Fruit fly (Drosophila melanogaster) whole organism, pupa: Measurements from ENCODE around the gene Nup43.
A peak's percentile ranks its signal among the peaks of the same experiment; 100 is the strongest.

Experiments used
- CG10348 ChIP-seq: fragments of 200-800 bp; sonication (Bioruptor generic); IDR thresholded peaks from 2 replicates; pipeline ENCODE4 v1.3.6; 2022; ENCODE audit warnings: missing biosample characterization, missing genetic modification characterization
- CG12605 ChIP-seq: fragments of 200-800 bp; sonication (Bioruptor generic); IDR thresholded peaks from 2 replicates; pipeline ENCODE4 v1.3.6; 2022; ENCODE audit warnings: missing biosample characterization, missing genetic modification characterization
- CG13204 ChIP-seq: fragments of 200-800 bp; sonication (Bioruptor generic); optimal IDR thresholded peaks from 2 replicates; lab custom pipeline; 2018; ENCODE audit warnings: missing biosample characterization, mild to moderate bottlenecking, missing genetic modification characterization, moderate library complexity
- CG14655 ChIP-seq: fragments of 200-800 bp; sonication (Bioruptor generic); optimal IDR thresholded peaks from 3 replicates; lab custom pipeline; 2017; ENCODE audit warnings: mild to moderate bottlenecking, missing biosample characterization, missing genetic modification reagents, missing genetic modification characterization
- CG15710 ChIP-seq: fragments of 200-800 bp; sonication (Bioruptor generic); optimal IDR thresholded peaks from 2 replicates; lab custom pipeline; 2018; ENCODE audit warnings: missing biosample characterization, mild to moderate bottlenecking, missing genetic modification characterization, moderate library complexity
- CG17806 ChIP-seq: fragments of 200-800 bp; sonication (Bioruptor generic); optimal IDR thresholded peaks from 2 replicates; lab custom pipeline; 2018; ENCODE audit warnings: missing biosample characterization, mild to moderate bottlenecking, missing genetic modification characterization, moderate library complexity
- CG32121 ChIP-seq: fragments of 200-800 bp; sonication (Bioruptor generic); IDR thresholded peaks from 2 replicates; pipeline ENCODE4 v1.3.6; 2022; ENCODE audit warnings: missing biosample characterization, missing genetic modification characterization
- CG34367 ChIP-seq: fragments of 200-800 bp; sonication (Bioruptor generic); optimal IDR thresholded peaks from 2 replicates; lab custom pipeline; 2018; ENCODE audit warnings: missing biosample characterization, mild to moderate bottlenecking, missing genetic modification characterization
- CG4496 ChIP-seq: fragments of 200-800 bp; sonication (Bioruptor generic); IDR thresholded peaks from 3 replicates; pipeline ENCODE4 v1.3.6; 2022; ENCODE audit warnings: missing biosample characterization, missing genetic modification characterization
- CG8159 ChIP-seq: fragments of 200-800 bp; sonication (Bioruptor generic); optimal IDR thresholded peaks from 3 replicates; lab custom pipeline; 2018; ENCODE audit warnings: missing biosample characterization, mild to moderate bottlenecking, missing genetic modification characterization, moderate library complexity
- CG8301 ChIP-seq: fragments of 200-800 bp; sonication (Bioruptor generic); optimal IDR thresholded peaks from 2 replicates; lab custom pipeline; 2018; ENCODE audit warnings: missing biosample characterization, mild to moderate bottlenecking, missing genetic modification characterization
- CG9948 ChIP-seq: fragments of 200-800 bp; sonication (Bioruptor generic); optimal IDR thresholded peaks from 2 replicates; lab custom pipeline; 2018; ENCODE audit warnings: missing biosample characterization, mild to moderate bottlenecking, missing genetic modification characterization, moderate library complexity
- D1 ChIP-seq: fragments of 200-800 bp; sonication (Bioruptor generic); optimal IDR thresholded peaks from 2 replicates; lab custom pipeline; 2018; ENCODE audit warnings: missing biosample characterization, mild to moderate bottlenecking, missing genetic modification characterization, moderate library complexity
- EcR ChIP-seq: fragments of 200-800 bp; sonication (Bioruptor generic); optimal IDR thresholded peaks from 3 replicates; lab custom pipeline; 2019; ENCODE audit warnings: missing biosample characterization, missing genetic modification characterization, mild to moderate bottlenecking, moderate library complexity, missing genetic modification reagents
- Ets98B ChIP-seq: fragments of 200-800 bp; sonication (Bioruptor generic); IDR thresholded peaks from 2 replicates; pipeline ENCODE4 v1.3.6; 2022; ENCODE audit warnings: missing biosample characterization, missing genetic modification characterization
- Pif1A ChIP-seq: fragments of 200-800 bp; sonication (Bioruptor generic); optimal IDR thresholded peaks from 3 replicates; lab custom pipeline; 2016; ENCODE audit warnings: missing biosample characterization, missing genetic modification characterization
- Pif1B ChIP-seq: fragments of 200-800 bp; sonication (Bioruptor generic); optimal IDR thresholded peaks from 3 replicates; lab custom pipeline; 2016; ENCODE audit warnings: missing biosample characterization, missing genetic modification characterization
- Snoo ChIP-seq: fragments of 200-800 bp; sonication (Bioruptor generic); optimal IDR thresholded peaks from 3 replicates; lab custom pipeline; 2017; ENCODE audit warnings: missing biosample characterization, mild to moderate bottlenecking, missing genetic modification characterization, inconsistent platforms
- fd96Ca ChIP-seq: fragments of 200-800 bp; sonication (Bioruptor generic); IDR thresholded peaks from 3 replicates; pipeline ENCODE4 v1.3.6; 2022; ENCODE audit warnings: missing biosample characterization, missing genetic modification characterization
- gl ChIP-seq: fragments of 200-800 bp; sonication (Bioruptor generic); optimal IDR thresholded peaks from 2 replicates; lab custom pipeline; 2018; ENCODE audit warnings: missing biosample characterization, mild to moderate bottlenecking, missing genetic modification characterization
- rn ChIP-seq: fragments of 200-800 bp; sonication (Bioruptor generic); IDR thresholded peaks from 2 replicates; pipeline ENCODE4 v1.3.6; 2022; ENCODE audit warnings: missing biosample characterization, missing genetic modification characterization

The Nup43 gene

dm6 chr3R:18366644-18366985, 177 bp downstream of the Nup43 start:
- 0 out of 3 replicates have a peak, but pooled peaks have one; percentile 1 for TF ChIP-seq fd96Ca (GFP tag; lab: Robert Waterston, UW)
- no peak for TF ChIP-seq Pif1B (GFP tag; lab: Kevin White, UChicago)

dm6 chr3R:18368595-18368994, 2.2 kb downstream of the Nup43 start:
- TF ChIP-seq CG32121 (GFP tag; lab: Robert Waterston, UW) (no peak), CG14655 (GFP tag; lab: Kevin White, UChicago) (no peak), Snoo (tag; lab: Kevin White, UChicago) (no peak), Pif1A (GFP tag; lab: Kevin White, UChicago) (no peak), Ets98B (GFP tag; lab: Robert Waterston, UW) (no peak), CG8159 (tag; lab: Kevin White, UChicago) (no peak), gl (no peak), CG15710 (no peak), CG17806 (tag; lab: Kevin White, UChicago) (no peak), CG10348 (no peak), Pif1B (GFP tag; lab: Kevin White, UChicago) (no peak), EcR (no peak), CG9948 (tag; lab: Kevin White, UChicago) (no peak)

- TF ChIP-seq CG14655 (GFP tag; lab: Kevin White, UChicago) (no peak), D1 (no peak), EcR (no peak), CG9948 (tag; lab: Kevin White, UChicago) (no peak), CG15710 (no peak), CG17806 (tag; lab: Kevin White, UChicago) (no peak), Snoo (tag; lab: Kevin White, UChicago) (no peak), rn (GFP tag; lab: Robert Waterston, UW) (no peak), CG10348 (no peak), CG8159 (tag; lab: Kevin White, UChicago) (no peak), CG32121 (GFP tag; lab: Robert Waterston, UW) (peak; percentile 66), CG13204 (GFP tag; lab: Kevin White, UChicago) (no peak), CG34367 (tag; lab: Kevin White, UChicago) (peak; percentile 5), Pif1B (GFP tag; lab: Kevin White, UChicago) (no peak), Ets98B (GFP tag; lab: Robert Waterston, UW) (peak; percentile 49), Pif1A (GFP tag; lab: Kevin White, UChicago) (peak; percentile 36), CG12605 (GFP tag; lab: Robert Waterston, UW) (peak; percentile 80), CG8301 (tag; lab: Kevin White, UChicago) (no peak), CG4496 (GFP tag; lab: Robert Waterston, UW) (peak; percentile 62; the same call in 2 of the 3 replicates), fd96Ca (GFP tag; lab: Robert Waterston, UW) (peak; percentile 64; the same call in 2 of the 3 replicates), gl (peak; percentile 68)
These were observed 4.9 kb downstream of the Nup43 start for dm6 chr3R:18371346-18371745.

dm6 chr3R:18372688-18373304, 6.4 kb downstream of the Nup43 start, which contains the start of gene gl:
Gene gl, minus strand, starts transcription at chr3R:18372738.
- TF ChIP-seq CG12605 (GFP tag; lab: Robert Waterston, UW) (no peak), CG9948 (tag; lab: Kevin White, UChicago) (no peak), CG8301 (tag; lab: Kevin White, UChicago) (no peak), D1 (no peak), CG34367 (tag; lab: Kevin White, UChicago) (no peak), gl (peak; percentile 2)

DNA sequence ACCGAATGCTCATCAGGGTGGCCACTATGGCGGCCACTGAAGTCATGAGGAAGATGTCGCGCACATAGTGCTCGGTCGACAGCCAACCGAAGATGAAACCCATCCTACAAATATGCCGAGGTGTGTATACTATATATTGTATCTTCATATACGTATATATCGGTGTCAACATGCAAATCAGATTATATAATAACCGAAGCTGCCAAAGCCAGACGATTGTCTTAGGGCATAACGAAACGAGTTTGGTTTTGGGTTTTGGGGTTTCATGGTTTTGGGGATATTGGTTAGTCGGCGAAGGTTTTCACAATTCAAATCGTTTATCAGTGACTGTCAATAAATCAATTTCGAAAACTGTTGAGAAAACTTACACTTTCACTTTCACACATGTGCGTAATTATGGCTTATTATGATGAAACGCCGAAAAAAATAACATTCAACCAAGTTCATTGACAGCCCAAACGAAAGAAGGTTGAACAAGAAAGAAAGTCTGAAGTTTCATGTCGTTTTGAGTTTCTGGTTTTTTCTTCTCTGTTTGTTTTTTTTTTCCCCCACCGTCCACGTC, 13.9 kb downstream of the Nup43 start:
- TF ChIP-seq Snoo (tag; lab: Kevin White, UChicago) (no peak), CG14655 (GFP tag; lab: Kevin White, UChicago) (no peak)

DNA sequence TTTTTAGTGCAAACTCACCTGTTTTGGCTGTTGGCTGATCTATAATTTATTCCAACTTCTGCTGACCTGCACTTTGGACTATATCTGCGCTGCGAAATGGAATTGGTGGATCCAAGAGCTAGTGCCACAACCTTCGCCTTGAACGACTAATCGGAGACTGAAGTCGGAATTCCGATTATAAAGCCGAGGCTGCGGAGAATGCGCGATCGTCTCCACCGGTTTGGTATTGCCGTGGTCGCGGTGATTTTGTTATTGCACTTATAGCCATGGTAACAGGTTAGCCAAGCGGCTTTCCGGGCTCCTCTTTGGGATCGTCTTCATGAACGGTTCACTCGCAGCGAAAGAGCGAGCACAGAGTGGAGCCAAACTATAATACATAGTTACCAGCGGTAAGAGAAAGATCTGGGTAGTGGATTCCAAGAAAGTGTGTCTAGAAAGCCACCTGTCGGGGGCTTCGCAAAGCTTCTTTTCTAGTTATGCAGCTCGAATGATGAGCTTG, 14.6 kb downstream of the Nup43 start, which contains the start of gene CG7675:
TSS of gene CG7675 (minus strand) at position 165 of the 499 bp plus-strand sequence.
- TF ChIP-seq CG34367 (tag; lab: Kevin White, UChicago), result peak; percentile 43
- TF ChIP-seq CG32121 (GFP tag; lab: Robert Waterston, UW), result no peak
- TF ChIP-seq CG13204 (GFP tag; lab: Kevin White, UChicago), result peak; percentile 66
- peak; percentile 44; the same call in 1 of the 2 replicates for TF ChIP-seq Ets98B (GFP tag; lab: Robert Waterston, UW)
- peak; percentile 18; the same call in 1 of the 2 replicates for TF ChIP-seq CG12605 (GFP tag; lab: Robert Waterston, UW)
- TF ChIP-seq CG8159 (tag; lab: Kevin White, UChicago), result peak; percentile 36
- peak; percentile 36 for TF ChIP-seq CG15710
- TF ChIP-seq Pif1B (GFP tag; lab: Kevin White, UChicago), result peak; percentile 63
- peak; percentile 85 for TF ChIP-seq EcR
- TF ChIP-seq D1, result no peak
- peak; percentile 61 for TF ChIP-seq Pif1A (GFP tag; lab: Kevin White, UChicago)
- TF ChIP-seq gl, result peak; percentile 94
- no peak for TF ChIP-seq CG8301 (tag; lab: Kevin White, UChicago)
- TF ChIP-seq CG4496 (GFP tag; lab: Robert Waterston, UW), result no peak
- 0 out of 3 replicates have a peak, but pooled peaks have one; percentile 18 for TF ChIP-seq fd96Ca (GFP tag; lab: Robert Waterston, UW)
- TF ChIP-seq Snoo (tag; lab: Kevin White, UChicago), result peak; percentile 21
- TF ChIP-seq CG17806 (tag; lab: Kevin White, UChicago), result peak; percentile 24
- TF ChIP-seq CG10348, result no peak
- TF ChIP-seq, all 21 proteins: peak for 13
